Fruit fly (Drosophila melanogaster): ENCODE results near the gene CG1812.

Gene CG1812

dm6 chrX:20524754-20525236 is 13.5 kb downstream of the CG1812 start, which contains the start of gene Tak1 (continued):
- TF ChIP-seq CG17385 (GFP tag; optimal IDR thresholded peaks at IDR 0.05) (no peak), CG13775 (GFP tag; optimal IDR thresholded peaks at IDR 0.05) (peak; percentile 3), Dref (GFP tag; IDR thresholded peaks at IDR 0.05) (peak; percentile 84), psq (GFP tag; optimal IDR thresholded peaks at IDR 0.05) (no peak), CG12155 (GFP tag; optimal IDR thresholded peaks at IDR 0.05) (peak; percentile 30), sug (tag; optimal IDR thresholded peaks at IDR 0.05) (peak; percentile 60), sd (tag; optimal IDR thresholded peaks at IDR 0.05) (peak; percentile 68), HLH4C (GFP tag; IDR thresholded peaks at IDR 0.05; ENCODE audit: partially characterized antibody) (peak; percentile 90), fd3F (GFP tag; optimal IDR thresholded peaks at IDR 0.05) (peak; percentile 3), pnt (GFP tag; optimal IDR thresholded peaks at IDR 0.05) (peak; percentile 51), CG9876 (GFP tag; optimal IDR thresholded peaks at IDR 0.05) (peak; percentile 54), gem (tag; optimal IDR thresholded peaks at IDR 0.05) (peak; percentile 55), CG1233 (GFP tag; optimal IDR thresholded peaks at IDR 0.05) (peak; percentile 48), lbe (GFP tag; optimal IDR thresholded peaks at IDR 0.05) (no peak), Scr (GFP tag; IDR thresholded peaks at IDR 0.05; ENCODE audit: partially characterized antibody) (peak; percentile 75), pb (GFP tag; optimal IDR thresholded peaks at IDR 0.05) (no peak), Sox100B (GFP tag; optimal IDR thresholded peaks at IDR 0.05) (no peak), exex (tag; optimal IDR thresholded peaks at IDR 0.05) (peak; percentile 0), knrl (GFP tag; IDR thresholded peaks at IDR 0.05; ENCODE audit: partially characterized antibody) (peak; percentile 65), Hsf (GFP tag; optimal IDR thresholded peaks at IDR 0.05) (peak; percentile 69), Dip3 (GFP tag; optimal IDR thresholded peaks at IDR 0.05) (peak; percentile 35), CG30020 (tag; optimal IDR thresholded peaks at IDR 0.05) (peak; percentile 60), CG2116 (GFP tag; optimal IDR thresholded peaks at IDR 0.05) (peak; percentile 90), CG10274 (GFP tag; optimal IDR thresholded peaks at IDR 0.05) (no peak), CG34224 (GFP tag; IDR thresholded peaks at IDR 0.05; ENCODE audit: partially characterized antibody) (peak; percentile 80), tll (GFP tag; optimal IDR thresholded peaks at IDR 0.05) (no peak), croc (GFP tag; conservative IDR thresholded peaks at IDR 0.05) (peak; percentile 19; the same call in 1 of the 3 replicates), h (optimal IDR thresholded peaks at IDR 0.05) (no peak), tgo (GFP tag; IDR thresholded peaks at IDR 0.05) (peak; percentile 45; the same call in 2 of the 3 replicates), Hand (GFP tag; optimal IDR thresholded peaks at IDR 0.05) (no peak), gsb-n (tag; optimal IDR thresholded peaks at IDR 0.05) (no peak), CG8388 (GFP tag; optimal IDR thresholded peaks at IDR 0.05) (no peak), gce (GFP tag; IDR thresholded peaks at IDR 0.05) (no peak), cato (GFP tag; optimal IDR thresholded peaks at IDR 0.05; ENCODE audit: borderline replicate concordance) (peak; percentile 5), CoRest (tag; optimal IDR thresholded peaks at IDR 0.05) (peak; percentile 45), CG3281 (GFP tag; optimal IDR thresholded peaks at IDR 0.05) (no peak), CG4282 (GFP tag; optimal IDR thresholded peaks at IDR 0.05) (no peak), CG4854 (GFP tag; optimal IDR thresholded peaks at IDR 0.05) (no peak), CG10654 (GFP tag; optimal IDR thresholded peaks at IDR 0.05) (peak; percentile 26), CG7556 (GFP tag; optimal IDR thresholded peaks at IDR 0.05) (no peak), Adf1 (GFP tag; IDR thresholded peaks at IDR 0.05) (no peak), CG8359 (GFP tag; optimal IDR thresholded peaks at IDR 0.05; ENCODE audit: borderline replicate concordance) (no peak), eyg (GFP tag; optimal IDR thresholded peaks at IDR 0.05) (no peak), CG13424 (tag; optimal IDR thresholded peaks at IDR 0.05) (peak; percentile 14), CG17186 (GFP tag; optimal IDR thresholded peaks at IDR 0.05) (peak; percentile 43), CG12104 (GFP tag; optimal IDR thresholded peaks at IDR 0.05) (no peak), CG3163 (GFP tag; optimal IDR thresholded peaks at IDR 0.05) (no peak), sob (GFP tag; IDR thresholded peaks at IDR 0.05) (peak; percentile 47; the same call in 1 of the 2 replicates), gsb (GFP tag; IDR thresholded peaks at IDR 0.05) (peak; percentile 31; the same call in 1 of the 2 replicates), unpg (GFP tag; optimal IDR thresholded peaks at IDR 0.05) (peak; percentile 53)
